Worm (Caenorhabditis elegans) whole organism, L1 larva: ENCODE data around the gene Y54F10AM.8.
"Not testable (repeated sequence)": the region's sequence is repeated elsewhere in the genome, so short reads cannot be mapped to it uniquely, and the experiment has no call there.

ENCODE experiments used
- alr-1 ChIP-seq: fragments of 200-800 bp; sonication (Bioruptor generic); optimal IDR thresholded peaks from 2 replicates; lab custom pipeline; 2018; ENCODE audit warnings: borderline replicate concordance, mild to moderate bottlenecking, missing genetic modification characterization, missing compliant biosample characterization
- dpl-1 ChIP-seq, 3 experiments: fragments of 150-350 bp in 2 of 3; sonication (generic microtip) in 1 of 3; optimal IDR thresholded peaks; 2 replicates each; lab custom pipeline; 2014 to 2017; ENCODE audit warnings: missing biosample characterization in 3 of 3, missing genetic modification characterization in 3 of 3, missing genetic modification reagents in 3 of 3
- elt-3 ChIP-seq, 6 experiments: fragments of 150-350 bp in 1 of 6; sonication (generic microtip); optimal IDR thresholded peaks; 2 replicates each; lab custom pipeline; 2017 to 2018; ENCODE audit warnings: missing biosample characterization in 6 of 6, missing genetic modification characterization in 6 of 6, inconsistent platforms in 1 of 6
- fkh-4 ChIP-seq: sonication (generic microtip); optimal IDR thresholded peaks from 2 replicates; lab custom pipeline; 2016; ENCODE audit warnings: missing compliant biosample characterization, missing genetic modification characterization, borderline replicate concordance
- grh-1 ChIP-seq: fragments of 200-800 bp; sonication (Bioruptor generic); IDR thresholded peaks from 2 replicates; pipeline ENCODE4 v1.3.6; 2022; ENCODE audit warnings: missing genetic modification reagents, missing genetic modification characterization, missing compliant biosample characterization
- nhr-237 ChIP-seq: fragments of 150-350 bp; optimal IDR thresholded peaks from 2 replicates; lab custom pipeline; 2014; ENCODE audit warnings: missing biosample characterization, missing genetic modification characterization
- nhr-77 ChIP-seq: fragments of 150-350 bp; optimal IDR thresholded peaks from 2 replicates; lab custom pipeline; 2014; ENCODE audit warnings: missing biosample characterization, missing genetic modification characterization
- pag-3 ChIP-seq: sonication (generic microtip); optimal IDR thresholded peaks from 2 replicates; lab custom pipeline; 2017; ENCODE audit warnings: missing genetic modification characterization, mild to moderate bottlenecking, missing compliant biosample characterization, antibody characterized with exemption, borderline replicate concordance; ENCODE audit not compliant: insufficient read depth
- pqm-1 ChIP-seq: sonication (generic microtip); optimal IDR thresholded peaks from 3 replicates; lab custom pipeline; 2017; ENCODE audit warnings: missing biosample characterization, missing genetic modification characterization
- sox-4 ChIP-seq: sonication (generic microtip); optimal IDR thresholded peaks from 2 replicates; lab custom pipeline; 2016; ENCODE audit warnings: missing genetic modification characterization, missing compliant biosample characterization
- ztf-11 ChIP-seq, 2 experiments: sonication (generic microtip); optimal IDR thresholded peaks; 2 replicates each; lab custom pipeline; 2016 to 2017; ENCODE audit warnings: missing genetic modification characterization in 2 of 2, missing biosample characterization in 1 of 2, missing compliant biosample characterization in 1 of 2

- TF ChIP-seq nhr-237 (tag; lab: Kevin White, UChicago); ztf-11 (tag; optimal IDR thresholded peaks at IDR 0.05; lab: Kevin White, UChicago); nhr-77 (tag; lab: Kevin White, UChicago); alr-1; grh-1; sox-4 (tag; lab: Kevin White, UChicago); dpl-1 (GFP tag; optimal IDR thresholded peaks at IDR 0.05; lab: Kevin White, UChicago); fkh-4 (tag; lab: Kevin White, UChicago); pag-3 (tag; lab: Kevin White, UChicago); pqm-1 (tag; lab: Kevin White, UChicago); elt-3 (tag; optimal IDR thresholded peaks at IDR 0.05; lab: Kevin White, UChicago): not testable (repeated sequence)
Measured at ce11 chrIII:2458742-2459141, 49.0 kb downstream of the Y54F10AM.8 start, which contains the start of gene E02H9.3.
